Worm (Caenorhabditis elegans) whole organism, L4 larva: ENCODE measurements around the gene str-38.

ENCODE experiments used
- F26F4.8 ChIP-seq: fragments of 200-800 bp; sonication (Bioruptor generic); conservative IDR thresholded peaks from 2 replicates; pipeline ENCODE4 v1.3.6; 2022; ENCODE audit warnings: missing genetic modification characterization, missing compliant biosample characterization
- F37D6.2 ChIP-seq: sonication (generic microtip); optimal IDR thresholded peaks from 2 replicates; lab custom pipeline; 2016; ENCODE audit warnings: mild to moderate bottlenecking, missing genetic modification characterization, missing compliant biosample characterization
- F49E8.2 ChIP-seq: sonication (generic microtip); optimal IDR thresholded peaks from 2 replicates; lab custom pipeline; 2016; ENCODE audit warnings: missing compliant biosample characterization, mild to moderate bottlenecking, missing genetic modification characterization, borderline replicate concordance
- T20F7.1 ChIP-seq: fragments of 200-800 bp; sonication (Bioruptor generic); optimal IDR thresholded peaks from 2 replicates; lab custom pipeline; 2018; ENCODE audit warnings: mild to moderate bottlenecking, missing genetic modification characterization, missing compliant biosample characterization
- Y105C5A.15 ChIP-seq: fragments of 200-800 bp; sonication (Bioruptor generic); IDR thresholded peaks from 2 replicates; pipeline ENCODE4 v1.3.6; 2022; ENCODE audit warnings: missing genetic modification characterization, missing compliant biosample characterization
- Y48G9A.11 ChIP-seq: fragments of 200-800 bp; sonication (Bioruptor generic); IDR thresholded peaks from 2 replicates; pipeline ENCODE4 v1.3.6; 2022; ENCODE audit warnings: missing genetic modification reagents, missing genetic modification characterization, missing compliant biosample characterization
- Y5F2A.4 ChIP-seq: fragments of 200-800 bp; sonication (Bioruptor generic); optimal IDR thresholded peaks from 2 replicates; lab custom pipeline; 2018; ENCODE audit warnings: mild to moderate bottlenecking, missing genetic modification characterization, missing compliant biosample characterization
- ama-1 ChIP-seq: fragments of 150-350 bp; optimal IDR thresholded peaks from 2 replicates; lab custom pipeline; 2014; ENCODE audit warnings: inconsistent platforms, mixed read lengths
- ceh-20 ChIP-seq: fragments of 200-800 bp; sonication (Bioruptor generic); IDR thresholded peaks from 2 replicates; pipeline ENCODE4 v1.3.6; 2022; ENCODE audit warnings: missing genetic modification reagents, missing genetic modification characterization, missing compliant biosample characterization
- ceh-32 ChIP-seq: sonication (generic microtip); optimal IDR thresholded peaks from 2 replicates; lab custom pipeline; 2016; ENCODE audit warnings: mild to moderate bottlenecking, missing genetic modification characterization, missing compliant biosample characterization; ENCODE audit not compliant: poor library complexity
- ceh-62 ChIP-seq: sonication (generic microtip); optimal IDR thresholded peaks from 2 replicates; lab custom pipeline; 2017; ENCODE audit warnings: missing biosample characterization, missing genetic modification characterization
- ceh-82 ChIP-seq: sonication (generic microtip); optimal IDR thresholded peaks from 2 replicates; lab custom pipeline; 2017; ENCODE audit warnings: missing biosample characterization, missing genetic modification characterization
- ces-1 ChIP-seq: fragments of 150-350 bp; sonication (generic microtip); optimal IDR thresholded peaks from 4 replicates; lab custom pipeline; 2014; ENCODE audit warnings: missing biosample characterization, missing genetic modification reagents, missing genetic modification characterization
- ctbp-1 ChIP-seq: fragments of 200-800 bp; sonication (Bioruptor generic); IDR thresholded peaks from 2 replicates; pipeline ENCODE4 v1.3.6; 2022; ENCODE audit warnings: missing genetic modification reagents, missing genetic modification characterization, missing compliant biosample characterization
- dmd-6 ChIP-seq: fragments of 200-800 bp; sonication (Bioruptor generic); IDR thresholded peaks from 2 replicates; pipeline ENCODE4 v1.3.6; 2022; ENCODE audit warnings: missing genetic modification reagents, missing genetic modification characterization, missing compliant biosample characterization
- dpl-1 ChIP-seq: fragments of 150-350 bp; optimal IDR thresholded peaks from 2 replicates; lab custom pipeline; 2014; ENCODE audit warnings: missing biosample characterization, missing genetic modification reagents, missing genetic modification characterization
- dve-1 ChIP-seq: sonication (generic microtip); optimal IDR thresholded peaks from 2 replicates; lab custom pipeline; 2017; ENCODE audit warnings: antibody characterized with exemption, mild to moderate bottlenecking, missing genetic modification characterization, missing compliant biosample characterization; ENCODE audit not compliant: insufficient read depth
- fkh-10 ChIP-seq: fragments of 150-350 bp; optimal IDR thresholded peaks from 2 replicates; lab custom pipeline; 2014; ENCODE audit warnings: missing biosample characterization, missing genetic modification reagents, missing genetic modification characterization
- hif-1 ChIP-seq, 2 experiments: sonication (generic microtip); optimal IDR thresholded peaks; 2 replicates each; lab custom pipeline; 2016 to 2017; ENCODE audit warnings: missing compliant biosample characterization in 2 of 2, missing genetic modification characterization in 2 of 2, missing genetic modification reagents in 2 of 2, missing genotype in 2 of 2, mild to moderate bottlenecking in 1 of 2
- hlh-30 ChIP-seq: sonication (generic microtip); optimal IDR thresholded peaks from 2 replicates; lab custom pipeline; 2017; ENCODE audit warnings: antibody characterized with exemption, mild to moderate bottlenecking, missing genetic modification characterization, missing compliant biosample characterization; ENCODE audit not compliant: insufficient read depth
- hmg-1.1 ChIP-seq: fragments of 200-800 bp; sonication (Bioruptor generic); IDR thresholded peaks from 2 replicates; pipeline ENCODE4 v1.3.6; 2022; ENCODE audit warnings: missing genetic modification reagents, missing genetic modification characterization, missing compliant biosample characterization
- lin-13 ChIP-seq: fragments of 150-350 bp; optimal IDR thresholded peaks from 2 replicates; lab custom pipeline; 2014; ENCODE audit warnings: missing biosample characterization, missing genetic modification reagents, missing genetic modification characterization
- lin-39 ChIP-seq: fragments of 150-350 bp; optimal IDR thresholded peaks from 2 replicates; lab custom pipeline; 2014; ENCODE audit warnings: missing biosample characterization, missing genetic modification reagents, missing genetic modification characterization
- lir-3 ChIP-seq: sonication (generic microtip); optimal IDR thresholded peaks from 2 replicates; lab custom pipeline; 2016; ENCODE audit warnings: mild to moderate bottlenecking, missing genetic modification characterization, missing compliant biosample characterization
- madf-9 ChIP-seq: fragments of 200-800 bp; sonication (Bioruptor generic); conservative IDR thresholded peaks from 2 replicates; pipeline ENCODE4 v1.3.6; 2022; ENCODE audit warnings: missing genetic modification reagents, missing genetic modification characterization, missing compliant biosample characterization
- nhr-10 ChIP-seq: fragments of 150-350 bp; optimal IDR thresholded peaks from 2 replicates; lab custom pipeline; 2014; ENCODE audit warnings: missing biosample characterization, missing genetic modification characterization
- nhr-237 ChIP-seq: sonication (generic microtip); optimal IDR thresholded peaks from 2 replicates; lab custom pipeline; 2017; ENCODE audit warnings: missing biosample characterization, missing genetic modification characterization
- nhr-41 ChIP-seq: fragments of 200-800 bp; sonication (Bioruptor generic); IDR thresholded peaks from 2 replicates; pipeline ENCODE4 v1.3.6; 2022; ENCODE audit warnings: missing genetic modification reagents, missing genetic modification characterization, missing compliant biosample characterization
- nhr-48 ChIP-seq: sonication (generic microtip); optimal IDR thresholded peaks from 2 replicates; lab custom pipeline; 2016; ENCODE audit warnings: mild to moderate bottlenecking, missing genetic modification characterization, missing compliant biosample characterization
- pha-4 ChIP-seq, 2 experiments: fragments of 150-350 bp in 1 of 2; fragments of 200-800 bp in 1 of 2; sonication (Bioruptor generic) in 1 of 2; IDR thresholded peaks in 1 of 2; optimal IDR thresholded peaks in 1 of 2; 2 replicates each; pipeline versions ENCODE4 v1.3.6 to Lab custom; 2014 to 2022; ENCODE audit warnings: missing genetic modification characterization in 2 of 2, missing genetic modification reagents in 2 of 2, missing biosample characterization in 1 of 2, missing compliant biosample characterization in 1 of 2
- php-3 ChIP-seq: fragments of 200-800 bp; sonication (Bioruptor generic); IDR thresholded peaks from 2 replicates; pipeline ENCODE4 v1.3.6; 2022; ENCODE audit warnings: missing genetic modification reagents, missing genetic modification characterization, missing compliant biosample characterization
- sdz-12 ChIP-seq: fragments of 200-800 bp; sonication (Bioruptor generic); optimal IDR thresholded peaks from 2 replicates; lab custom pipeline; 2018; ENCODE audit warnings: mild to moderate bottlenecking, missing genetic modification characterization, missing compliant biosample characterization
- unc-39 ChIP-seq: sonication (generic microtip); optimal IDR thresholded peaks from 2 replicates; lab custom pipeline; 2017; ENCODE audit warnings: missing biosample characterization, missing genetic modification characterization
- unc-62 ChIP-seq, 3 experiments: fragments of 150-350 bp in 1 of 3; sonication (generic microtip); optimal IDR thresholded peaks in 2 of 3; peaks in 1 of 3; 1 replicate in 1 of 3; 2 replicates in 2 of 3; lab custom pipeline; 2014 to 2017; ENCODE audit warnings: missing biosample characterization in 3 of 3, missing genetic modification characterization in 3 of 3, missing genetic modification reagents in 3 of 3, missing genotype in 1 of 3
- zag-1 ChIP-seq: fragments of 150-350 bp; optimal IDR thresholded peaks from 2 replicates; lab custom pipeline; 2014; ENCODE audit warnings: missing biosample characterization, missing genetic modification characterization
- zip-11 ChIP-seq: fragments of 200-800 bp; sonication (Bioruptor generic); IDR thresholded peaks from 2 replicates; pipeline ENCODE4 v1.3.6; 2022; ENCODE audit warnings: missing genetic modification characterization, missing compliant biosample characterization
- zip-2 ChIP-seq: fragments of 150-350 bp; optimal IDR thresholded peaks from 2 replicates; lab custom pipeline; 2014; ENCODE audit warnings: missing biosample characterization, missing genetic modification characterization

The str-38 gene

ce11 chrV:15698099-15698498, 34.0 kb downstream of the str-38 start, which contains the start of gene srx-29:
TSS of gene srx-29 (minus strand) at chrV:15698199.
- TF ChIP-seq Y5F2A.4 (GFP tag; lab: Kevin White, UChicago) (no peak), zip-2 (no peak), hlh-30 (tag; lab: Kevin White, UChicago) (no peak), ctbp-1 (GFP tag; lab: Robert Waterston, UW) (no peak), ceh-32 (no peak), F49E8.2 (tag; lab: Kevin White, UChicago) (no peak), Y105C5A.15 (GFP tag; lab: Robert Waterston, UW) (no peak), lin-39 (tag; lab: Kevin White, UChicago) (no peak), ceh-62 (tag; lab: Kevin White, UChicago) (no peak), F26F4.8 (GFP tag; lab: Robert Waterston, UW) (no peak), F37D6.2 (no peak), nhr-237 (tag; lab: Kevin White, UChicago) (no peak), dpl-1 (no peak), unc-39 (tag; lab: Kevin White, UChicago) (no peak), ama-1 (lab: Kevin White, UChicago) (no peak)

- TF ChIP-seq Y48G9A.11 = no peak
- TF ChIP-seq ceh-62 (tag; lab: Kevin White, UChicago) = no peak
- no peak for TF ChIP-seq T20F7.1 (GFP tag; lab: Kevin White, UChicago)
- no peak for TF ChIP-seq zip-11 (GFP tag; lab: Robert Waterston, UW)
- no peak for TF ChIP-seq madf-9 (GFP tag; lab: Robert Waterston, UW)
- no peak for TF ChIP-seq php-3
- no peak for TF ChIP-seq zag-1
- TF ChIP-seq ceh-20 (GFP tag; lab: Robert Waterston, UW) = no peak
These were observed 38.4 kb downstream of the str-38 start, which contains the start of gene nhr-198 for ce11 chrV:15693682-15694081. TSS of gene nhr-198 (plus strand) at chrV:15693994.

- TF ChIP-seq Y105C5A.15 (GFP tag; lab: Robert Waterston, UW) = no peak
- TF ChIP-seq dmd-6 (GFP tag; lab: Robert Waterston, UW) = no peak
- TF ChIP-seq sdz-12 = no peak
- no peak for TF ChIP-seq nhr-10
- no peak for TF ChIP-seq dve-1 (tag; lab: Kevin White, UChicago)
- no peak for TF ChIP-seq ceh-82 (tag; lab: Kevin White, UChicago)
These were observed 42.2 kb downstream of the str-38 start, which contains the start of gene nhr-268 for ce11 chrV:15689952-15690351. TSS of gene nhr-268 (plus strand) at chrV:15690252.

- TF ChIP-seq fkh-10 (GFP tag; lab: Kevin White, UChicago) = no peak
- peak in 1 of 2 experiments; percentile 57 for TF ChIP-seq unc-62 (GFP tag; optimal IDR thresholded peaks at IDR 0.05 in 1 of 2; lab: Kevin White, UChicago)
- TF ChIP-seq unc-62 (tag; optimal IDR thresholded peaks at IDR 0.05; lab: Kevin White, UChicago) = no peak
- TF ChIP-seq, all 104 proteins: peak for 1
These were observed 44.4 kb downstream of the str-38 start, which contains the start of gene nhr-197 for ce11 chrV:15687660-15688059. TSS of gene nhr-197 (plus strand) at chrV:15687960.

ce11 chrV:15685599-15685998, 46.5 kb downstream of the str-38 start, which contains the start of gene nhr-196:
TSS of gene nhr-196 (plus strand) at chrV:15685716.
- TF ChIP-seq hif-1 (tag; optimal IDR thresholded peaks at IDR 0.05; lab: Kevin White, UChicago) (no peak), ceh-20 (GFP tag; lab: Robert Waterston, UW) (no peak), nhr-48 (tag; lab: Kevin White, UChicago) (no peak), pha-4 (GFP tag; IDR thresholded peaks at IDR 0.05; lab: Robert Waterston, UW) (no peak), pha-4 (tag; optimal IDR thresholded peaks at IDR 0.05; lab: Kevin White, UChicago) (no peak), nhr-41 (GFP tag; lab: Robert Waterston, UW) (no peak), lir-3 (tag; lab: Kevin White, UChicago) (no peak), Y48G9A.11 (no peak), lin-13 (GFP tag; lab: Kevin White, UChicago) (no peak), F49E8.2 (tag; lab: Kevin White, UChicago) (no peak), hmg-1.1 (GFP tag; lab: Robert Waterston, UW) (no peak), ces-1 (no peak), dpl-1 (no peak), F37D6.2 (no peak)
